Fruit fly (Drosophila melanogaster): Measurements from ENCODE around the gene CG43220.

DNA sequence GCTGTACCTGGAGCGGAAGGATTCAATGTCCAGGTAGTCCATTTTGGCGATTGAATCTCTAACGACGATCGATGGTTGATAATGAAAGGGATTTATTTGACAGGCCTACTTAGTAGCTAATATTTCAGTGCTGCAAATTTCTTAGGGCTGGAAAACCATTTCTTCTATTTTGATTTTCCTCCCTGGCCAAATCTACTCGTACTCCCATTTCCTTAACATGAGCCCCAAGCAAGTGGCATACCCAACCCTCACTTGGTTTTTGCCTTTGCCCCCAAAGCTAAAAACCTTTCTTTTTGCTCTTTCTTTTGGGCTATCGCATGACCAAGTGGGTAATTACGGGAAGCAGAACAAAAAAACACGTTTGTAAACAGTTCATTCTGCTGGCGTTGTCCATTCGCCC, 12.4 kb downstream of the CG43220 start, which contains the start of gene CG15142:
- no peak for TF ChIP-seq bowl (GFP tag; IDR thresholded peaks at IDR 0.05)
- no peak for TF ChIP-seq ash1 (GFP tag; optimal IDR thresholded peaks at IDR 0.05)
- no peak for TF ChIP-seq CG4282 (GFP tag; optimal IDR thresholded peaks at IDR 0.05)
- no peak for TF ChIP-seq Sry-δ (GFP tag; optimal IDR thresholded peaks at IDR 0.05)
- TF ChIP-seq CG6272 (GFP tag; IDR thresholded peaks at IDR 0.05), result no peak
- TF ChIP-seq wor (GFP tag; IDR thresholded peaks at IDR 0.05), result no peak
- no peak for TF ChIP-seq Dfd (GFP tag; optimal IDR thresholded peaks at IDR 0.05)
- no peak for TF ChIP-seq org-1 (GFP tag; optimal IDR thresholded peaks at IDR 0.05)
- no peak for TF ChIP-seq CG8478 (optimal IDR thresholded peaks at IDR 0.05)
- TF ChIP-seq fd3F (GFP tag; optimal IDR thresholded peaks at IDR 0.05), result no peak
- no peak for TF ChIP-seq CG14050 (GFP tag; IDR thresholded peaks at IDR 0.05)
